Fruit fly (Drosophila melanogaster) whole organism, prepupa: ENCODE data around the gene CG7650.

ENCODE experiments used
- CG11294 ChIP-seq: fragments of 200-800 bp; sonication (Bioruptor generic); IDR thresholded peaks from 2 replicates; pipeline ENCODE4 v1.3.6; 2022; ENCODE audit warnings: missing biosample characterization, missing genetic modification characterization
- CG3919 ChIP-seq: fragments of 200-800 bp; sonication (Bioruptor generic); optimal IDR thresholded peaks from 3 replicates; lab custom pipeline; 2016; ENCODE audit warnings: missing biosample characterization, missing genetic modification characterization
- CG4318 ChIP-seq: fragments of 200-800 bp; sonication (Bioruptor generic); optimal IDR thresholded peaks from 3 replicates; lab custom pipeline; 2017; ENCODE audit warnings: missing biosample characterization, mild to moderate bottlenecking, missing genetic modification characterization
- CG6808 ChIP-seq: fragments of 200-800 bp; sonication (Bioruptor generic); optimal IDR thresholded peaks from 3 replicates; lab custom pipeline; 2017; ENCODE audit warnings: missing biosample characterization, missing genetic modification characterization, mild to moderate bottlenecking, moderate library complexity, missing genetic modification reagents
- CG6854 ChIP-seq: fragments of 200-800 bp; sonication (Bioruptor generic); optimal IDR thresholded peaks from 2 replicates; lab custom pipeline; 2017; ENCODE audit warnings: missing biosample characterization, mild to moderate bottlenecking, missing genetic modification characterization
- Eip75B ChIP-seq: fragments of 200-800 bp; sonication (Bioruptor generic); optimal IDR thresholded peaks from 3 replicates; lab custom pipeline; 2016; ENCODE audit warnings: missing biosample characterization, missing genetic modification characterization
- Eip93F ChIP-seq: fragments of 200-800 bp; sonication (Bioruptor generic); optimal IDR thresholded peaks from 2 replicates; lab custom pipeline; 2016; ENCODE audit warnings: missing biosample characterization, mild to moderate bottlenecking, missing genetic modification characterization
- Gug ChIP-seq: fragments of 200-800 bp; sonication (Bioruptor generic); IDR thresholded peaks from 2 replicates; pipeline ENCODE4 v1.3.6; 2022; ENCODE audit warnings: missing biosample characterization, missing genetic modification characterization
- Smox ChIP-seq: fragments of 200-800 bp; sonication (Bioruptor generic); optimal IDR thresholded peaks from 3 replicates; lab custom pipeline; 2016; ENCODE audit warnings: missing biosample characterization, missing genetic modification characterization
- achi ChIP-seq: fragments of 200-800 bp; sonication (Bioruptor generic); optimal IDR thresholded peaks from 3 replicates; lab custom pipeline; 2016; ENCODE audit warnings: missing biosample characterization, missing genetic modification characterization
- cyc ChIP-seq: fragments of 200-800 bp; sonication (Bioruptor generic); optimal IDR thresholded peaks from 3 replicates; lab custom pipeline; 2016; ENCODE audit warnings: missing biosample characterization, missing genetic modification characterization
- fd85E ChIP-seq: fragments of 200-800 bp; sonication (Bioruptor generic); optimal IDR thresholded peaks from 3 replicates; lab custom pipeline; 2016; ENCODE audit warnings: missing biosample characterization, missing genetic modification characterization
- salr ChIP-seq, 2 experiments: fragments of 200-800 bp; sonication (Bioruptor generic); optimal IDR thresholded peaks; 3 replicates each; lab custom pipeline; 2016 to 2018; ENCODE audit warnings: missing biosample characterization in 2 of 2, missing genetic modification characterization in 2 of 2, mild to moderate bottlenecking in 1 of 2

- TF ChIP-seq cyc (no peak), CG4318 (GFP tag; lab: Kevin White, UChicago) (no peak), Gug (GFP tag; lab: Robert Waterston, UW) (no peak), salr (GFP tag; optimal IDR thresholded peaks at IDR 0.05; lab: Kevin White, UChicago) (no peak), CG6808 (GFP tag; lab: Kevin White, UChicago) (no peak), achi (GFP tag; lab: Kevin White, UChicago) (no peak), CG6854 (no peak), CG3919 (no peak), Smox (GFP tag; lab: Kevin White, UChicago) (no peak), CG11294 (GFP tag; lab: Robert Waterston, UW) (no peak), fd85E (GFP tag; lab: Kevin White, UChicago) (no peak), Eip93F (no peak), Eip75B (GFP tag; lab: Kevin White, UChicago) (no peak)
Observed at dm6 chr3L:15647712-15648621, 37.8 kb upstream of the CG7650 start, which contains the start of the genes comm3 and CG43083.
